Worm (Caenorhabditis elegans) whole organism, L4 larva: ENCODE results near the gene trpp-6.

ENCODE experiments used
- F10B5.3 ChIP-seq: sonication (generic microtip); optimal IDR thresholded peaks from 2 replicates; lab custom pipeline; 2016; ENCODE audit warnings: mild to moderate bottlenecking, missing genetic modification characterization, missing compliant biosample characterization
- ceh-44 ChIP-seq: fragments of 200-800 bp; sonication (Bioruptor generic); IDR thresholded peaks from 2 replicates; pipeline ENCODE4 v1.3.6; 2022; ENCODE audit warnings: missing genetic modification reagents, missing genetic modification characterization, missing compliant biosample characterization
- fkh-10 ChIP-seq: fragments of 150-350 bp; optimal IDR thresholded peaks from 2 replicates; lab custom pipeline; 2014; ENCODE audit warnings: missing biosample characterization, missing genetic modification reagents, missing genetic modification characterization
- lsy-2 ChIP-seq, 2 experiments: fragments of 150-350 bp in 1 of 2; sonication (generic microtip) in 1 of 2; optimal IDR thresholded peaks; 2 replicates each; lab custom pipeline; 2014 to 2017; ENCODE audit warnings: missing biosample characterization in 2 of 2, missing genetic modification characterization in 2 of 2
- mes-2 ChIP-seq: sonication (generic microtip); optimal IDR thresholded peaks from 2 replicates; lab custom pipeline; 2016; ENCODE audit warnings: missing genotype, mild to moderate bottlenecking, missing genetic modification characterization, missing compliant biosample characterization; ENCODE audit not compliant: poor library complexity, severe bottlenecking
- nhr-11 ChIP-seq: fragments of 150-350 bp; optimal IDR thresholded peaks from 2 replicates; lab custom pipeline; 2014; ENCODE audit warnings: missing biosample characterization, missing genetic modification characterization
- skn-1 ChIP-seq: fragments of 150-350 bp; optimal IDR thresholded peaks from 2 replicates; lab custom pipeline; 2014; ENCODE audit warnings: missing biosample characterization, missing genetic modification characterization
- snpc-4 ChIP-seq: fragments of 150-350 bp; optimal IDR thresholded peaks from 2 replicates; lab custom pipeline; 2014; ENCODE audit warnings: missing biosample characterization, missing genetic modification characterization

DNA sequence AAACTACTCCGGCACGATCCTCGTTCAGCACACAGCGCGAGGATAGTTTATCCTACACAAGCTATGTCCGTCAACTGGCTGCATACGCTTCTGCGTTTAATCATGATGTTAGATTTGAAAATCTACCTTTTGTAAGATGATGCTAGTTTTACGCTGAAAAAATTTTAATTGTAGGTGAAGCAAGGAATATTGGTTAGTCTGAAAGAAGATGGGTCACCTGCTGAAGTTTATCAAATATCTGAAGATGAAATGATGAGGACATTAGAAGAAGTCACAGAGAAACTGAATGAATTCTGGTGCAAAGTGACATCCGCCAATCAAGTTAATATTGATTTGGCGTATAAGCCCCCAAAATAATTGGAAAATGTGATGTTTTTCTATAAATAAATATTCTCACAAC is 8.2 kb upstream of the trpp-6 start:
- TF ChIP-seq skn-1 (tag; lab: Kevin White, UChicago) = no peak
- TF ChIP-seq nhr-11 = no peak
- no peak for TF ChIP-seq fkh-10 (GFP tag; lab: Kevin White, UChicago)
- no peak for TF ChIP-seq F10B5.3 (tag; lab: Kevin White, UChicago)
- peak in 1 of 2 experiments; percentile 19 for TF ChIP-seq lsy-2 (tag; optimal IDR thresholded peaks at IDR 0.05; lab: Kevin White, UChicago)
- TF ChIP-seq ceh-44 (GFP tag; lab: Robert Waterston, UW) = no peak
- TF ChIP-seq snpc-4 (tag; lab: Kevin White, UChicago) = no peak
- TF ChIP-seq mes-2 (tag; lab: Kevin White, UChicago) = no peak
